Fruit fly (Drosophila melanogaster): ENCODE data around the gene sNPF-R.

The sNPF-R gene

DNA sequence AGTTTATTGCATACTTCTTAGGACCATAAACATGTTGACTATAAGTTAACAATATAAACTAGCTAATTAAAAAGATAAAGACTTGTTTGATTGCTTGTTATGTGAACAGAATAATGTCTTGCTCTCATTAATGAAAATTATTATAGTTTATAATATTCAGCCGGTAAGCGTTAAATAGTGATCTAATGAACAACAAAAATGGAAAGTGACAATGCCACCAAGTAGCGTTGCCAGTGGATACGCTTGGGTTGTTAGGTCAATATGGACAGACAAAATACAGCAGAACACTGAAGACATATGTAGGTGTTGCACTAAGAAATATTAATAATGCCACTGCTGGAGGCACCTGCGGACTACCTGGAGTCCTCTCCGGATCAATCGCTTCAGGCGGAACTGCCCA, 17.0 kb upstream of the sNPF-R start, which contains the start of gene CG14185:
Gene CG14185 (plus strand): TSS at position 301 of the 400 bp plus-strand sequence.
- TF ChIP-seq CG16779 (tag; optimal IDR thresholded peaks at IDR 0.05) (no peak), Sox102F (GFP tag; optimal IDR thresholded peaks at IDR 0.05) (no peak), CG8119 (GFP tag; IDR thresholded peaks at IDR 0.05) (no peak), vri (GFP tag; optimal IDR thresholded peaks at IDR 0.05) (no peak), CG6792 (GFP tag; optimal IDR thresholded peaks at IDR 0.05) (no peak), svp (GFP tag) (no peak), CG10631 (GFP tag; optimal IDR thresholded peaks at IDR 0.05) (no peak), CG1621 (tag; optimal IDR thresholded peaks at IDR 0.05) (no peak), CG8632 (GFP tag; optimal IDR thresholded peaks at IDR 0.05) (no peak), fd59A (GFP tag; optimal IDR thresholded peaks at IDR 0.05) (no peak), Eip93F (GFP tag; optimal IDR thresholded peaks at IDR 0.05) (no peak), Met (GFP tag; optimal IDR thresholded peaks at IDR 0.05) (no peak), Gug (GFP tag; IDR thresholded peaks at IDR 0.05) (no peak), Ets96B (tag; optimal IDR thresholded peaks at IDR 0.05) (no peak), Smox (GFP tag; optimal IDR thresholded peaks at IDR 0.05) (no peak), CG6276 (GFP tag; optimal IDR thresholded peaks at IDR 0.05) (no peak)

DNA sequence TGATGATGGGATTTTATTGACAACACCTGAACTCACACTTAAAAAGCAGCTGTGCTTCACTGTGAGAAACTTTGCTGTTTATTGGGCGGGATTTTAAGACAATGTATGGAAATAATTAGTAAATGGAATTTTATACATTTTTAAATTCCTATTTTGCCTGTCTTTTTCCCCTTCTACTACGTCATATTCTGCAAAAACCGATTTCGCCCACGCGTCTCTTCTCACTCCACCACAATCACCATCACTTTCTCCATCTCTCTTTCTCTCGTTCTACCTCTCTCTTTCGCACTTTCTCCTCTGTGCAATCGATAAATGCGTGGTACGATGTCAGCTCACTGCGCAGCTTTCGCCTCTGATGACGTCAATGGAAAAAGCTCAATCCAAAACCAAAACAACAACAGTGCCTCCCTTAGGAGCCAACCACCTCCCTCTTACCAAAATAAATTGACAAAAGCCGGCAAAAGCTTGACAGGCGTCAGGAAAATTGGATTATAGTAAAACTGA, 15.8 kb upstream of the sNPF-R start:
- TF ChIP-seq Hr39 (GFP tag; optimal IDR thresholded peaks at IDR 0.05) (no peak), Sox102F (GFP tag; optimal IDR thresholded peaks at IDR 0.05) (no peak), CG32006 (GFP tag; optimal IDR thresholded peaks at IDR 0.05) (peak; percentile 1), Eip78C (GFP tag) (peak; percentile 57), cyc (GFP tag; optimal IDR thresholded peaks at IDR 0.05) (no peak)

DNA sequence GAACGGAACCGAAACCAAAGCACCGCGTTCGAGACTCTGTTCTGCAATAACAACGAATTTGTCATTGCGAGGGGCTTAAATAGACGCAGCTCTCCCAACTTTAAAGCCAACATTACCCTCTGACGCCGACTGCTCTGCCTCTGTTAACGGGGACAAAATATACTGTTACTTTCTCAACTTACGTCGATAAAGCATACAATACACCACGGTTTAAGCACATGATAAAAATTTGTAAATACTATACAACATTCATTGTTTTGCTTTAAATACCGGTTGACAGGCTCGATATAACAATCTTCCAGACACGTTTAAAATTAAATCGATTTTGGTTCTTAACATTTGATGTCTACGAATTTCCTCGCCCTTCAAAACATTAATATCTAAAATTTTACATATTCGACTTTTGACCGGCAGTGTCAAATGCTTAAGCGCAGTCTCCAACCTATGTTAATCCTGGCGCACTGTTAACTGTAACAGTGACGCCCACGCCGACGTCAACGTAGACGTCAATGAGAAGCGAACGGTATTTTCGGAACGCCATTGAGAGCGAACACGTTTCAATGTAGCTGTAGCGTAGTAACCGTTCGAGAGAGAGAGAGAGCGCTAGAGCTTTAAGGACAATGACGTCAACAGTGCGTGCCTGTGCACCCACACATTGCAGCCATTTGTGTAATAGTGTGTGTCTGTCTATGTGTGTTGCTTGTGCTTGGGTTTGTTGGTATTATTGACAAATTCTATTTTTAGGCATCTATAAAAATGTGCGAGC, 15.2 kb upstream of the sNPF-R start, which contains the start of gene CG14186:
Gene CG14186 (minus strand): TSS at position 51 of the 766 bp plus-strand sequence.
- TF ChIP-seq CG32006 (GFP tag; optimal IDR thresholded peaks at IDR 0.05) = no peak
- TF ChIP-seq svp (GFP tag) = peak; percentile 52

DNA sequence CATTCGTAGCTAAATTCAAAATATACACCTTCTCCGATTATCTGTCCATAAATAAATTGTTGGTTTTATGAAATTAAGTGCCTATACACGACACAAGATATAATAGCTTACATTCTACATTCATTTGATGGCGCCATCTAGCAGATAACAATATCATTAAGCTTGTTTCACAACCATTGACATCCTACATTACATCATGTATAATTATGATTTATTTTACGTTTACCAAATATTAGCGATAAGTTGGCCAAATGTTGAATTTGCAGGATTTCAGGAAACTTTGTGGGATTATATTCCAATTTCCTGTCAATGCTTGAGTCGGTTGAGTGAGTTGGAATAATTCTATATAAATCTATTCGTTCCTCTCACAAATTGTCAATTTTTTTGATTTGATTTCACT, 8.5 kb upstream of the sNPF-R start:
- TF ChIP-seq CG6854 (GFP tag; optimal IDR thresholded peaks at IDR 0.05) = no peak
- no peak for TF ChIP-seq net (GFP tag; optimal IDR thresholded peaks at IDR 0.05)
- peak; percentile 2 for TF ChIP-seq Hr39 (GFP tag; optimal IDR thresholded peaks at IDR 0.05)
- no peak for TF ChIP-seq Sox102F (GFP tag; optimal IDR thresholded peaks at IDR 0.05)
- no peak for TF ChIP-seq CG10669 (GFP tag; optimal IDR thresholded peaks at IDR 0.05)
- no peak for TF ChIP-seq CG1621 (tag; optimal IDR thresholded peaks at IDR 0.05)
- TF ChIP-seq CG32006 (GFP tag; optimal IDR thresholded peaks at IDR 0.05) = no peak
- no peak for TF ChIP-seq Eip93F (GFP tag; optimal IDR thresholded peaks at IDR 0.05)
- no peak for TF ChIP-seq spab (GFP tag; optimal IDR thresholded peaks at IDR 0.05)
- no peak for TF ChIP-seq CG6808 (GFP tag; optimal IDR thresholded peaks at IDR 0.05)
- TF ChIP-seq Eip78C (GFP tag) = no peak
- no peak for TF ChIP-seq vri (GFP tag; optimal IDR thresholded peaks at IDR 0.05)
- no peak for TF ChIP-seq Ets96B (tag; optimal IDR thresholded peaks at IDR 0.05)
- TF ChIP-seq Sox14 (GFP tag; optimal IDR thresholded peaks at IDR 0.05) = no peak
- peak; percentile 8 for TF ChIP-seq CG31627 (GFP tag; optimal IDR thresholded peaks at IDR 0.05)

DNA sequence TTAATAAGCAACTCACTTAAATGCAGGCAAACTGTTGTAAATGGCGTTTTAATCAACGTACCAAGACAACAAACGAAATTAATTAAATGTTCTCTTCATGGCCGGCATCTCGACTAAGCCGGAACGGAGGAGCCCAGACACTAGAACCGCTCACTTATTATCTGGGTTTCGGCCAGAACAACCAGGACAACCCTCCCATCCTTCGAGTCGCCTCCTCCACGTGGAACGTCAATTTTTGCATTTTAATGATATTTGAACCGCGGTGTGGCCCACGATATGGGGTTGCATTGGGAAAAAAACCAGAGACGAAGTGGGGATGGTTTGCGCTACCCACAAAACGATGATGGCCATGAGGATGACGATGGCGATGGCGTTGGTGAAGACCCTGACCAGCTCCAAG, 3.8 kb downstream of the sNPF-R start:
- no peak for TF ChIP-seq CG6163 (GFP tag; IDR thresholded peaks at IDR 0.05)
- TF ChIP-seq cyc (GFP tag; optimal IDR thresholded peaks at IDR 0.05) = no peak
- TF ChIP-seq CG15336 (GFP tag; IDR thresholded peaks at IDR 0.05) = no peak
- no peak for TF ChIP-seq Hr38 (GFP tag; optimal IDR thresholded peaks at IDR 0.05)
- no peak for TF ChIP-seq vri (GFP tag; optimal IDR thresholded peaks at IDR 0.05)
- no peak for TF ChIP-seq CG3919 (GFP tag; optimal IDR thresholded peaks at IDR 0.05)
- TF ChIP-seq CG6276 (GFP tag; optimal IDR thresholded peaks at IDR 0.05) = no peak
- no peak for TF ChIP-seq eg (GFP tag; IDR thresholded peaks at IDR 0.05)
- TF ChIP-seq CG8119 (GFP tag; IDR thresholded peaks at IDR 0.05) = no peak
- TF ChIP-seq dac (GFP tag; optimal IDR thresholded peaks at IDR 0.05) = no peak
- no peak for TF ChIP-seq achi (GFP tag; optimal IDR thresholded peaks at IDR 0.05)
- TF ChIP-seq CG6854 (GFP tag; optimal IDR thresholded peaks at IDR 0.05) = no peak
- no peak for TF ChIP-seq salr (GFP tag; optimal IDR thresholded peaks at IDR 0.05)
- TF ChIP-seq CG10631 (GFP tag; optimal IDR thresholded peaks at IDR 0.05) = no peak
- TF ChIP-seq CG31627 (GFP tag; optimal IDR thresholded peaks at IDR 0.05) = no peak
- no peak for TF ChIP-seq topi (GFP tag; optimal IDR thresholded peaks at IDR 0.05)
- TF ChIP-seq Eip78C (GFP tag) = no peak
- no peak for TF ChIP-seq fd85E (GFP tag; optimal IDR thresholded peaks at IDR 0.05)
- TF ChIP-seq CG4318 (GFP tag; optimal IDR thresholded peaks at IDR 0.05) = no peak

Measured in whole organism, prepupa.